Worm (Caenorhabditis elegans) whole organism, young adult: ENCODE data around the gene nas-28.

Source experiments
- B0019.2 ChIP-seq: fragments of 200-800 bp; sonication (Bioruptor generic); conservative IDR thresholded peaks from 2 replicates; pipeline ENCODE4 v1.3.6; 2022; ENCODE audit warnings: missing genetic modification reagents, missing genetic modification characterization, missing compliant biosample characterization
- B0261.1 ChIP-seq: sonication (generic microtip); optimal IDR thresholded peaks from 2 replicates; lab custom pipeline; 2016; ENCODE audit warnings: mild to moderate bottlenecking, missing genetic modification characterization, moderate library complexity, missing compliant biosample characterization
- D2030.7 ChIP-seq: fragments of 200-800 bp; sonication (Bioruptor generic); IDR thresholded peaks from 2 replicates; pipeline ENCODE4 v1.3.6; 2022; ENCODE audit warnings: missing genetic modification reagents, missing genetic modification characterization, missing compliant biosample characterization
- F10E7.11 ChIP-seq: sonication (generic microtip); optimal IDR thresholded peaks from 2 replicates; lab custom pipeline; 2017; ENCODE audit warnings: mild to moderate bottlenecking, missing genetic modification characterization, moderate library complexity, missing compliant biosample characterization
- F22D6.2 ChIP-seq: sonication (generic microtip); optimal IDR thresholded peaks from 2 replicates; lab custom pipeline; 2016; ENCODE audit warnings: mild to moderate bottlenecking, missing genetic modification characterization, missing compliant biosample characterization
- F33H1.4 ChIP-seq: fragments of 200-800 bp; sonication (Bioruptor generic); IDR thresholded peaks from 2 replicates; pipeline ENCODE4 v1.3.6; 2022; ENCODE audit warnings: missing genetic modification reagents, missing genetic modification characterization, missing compliant biosample characterization
- K12H6.12 ChIP-seq: fragments of 200-800 bp; sonication (Bioruptor generic); optimal IDR thresholded peaks from 2 replicates; lab custom pipeline; 2018; ENCODE audit warnings: mild to moderate bottlenecking, missing genetic modification characterization, missing compliant biosample characterization
- Y53F4B.3 ChIP-seq: fragments of 200-800 bp; sonication (Bioruptor generic); IDR thresholded peaks from 2 replicates; pipeline ENCODE4 v1.3.6; 2022; ENCODE audit warnings: missing genetic modification reagents, missing genetic modification characterization, missing compliant biosample characterization
- Y53G8AR.9 ChIP-seq: fragments of 200-800 bp; sonication (Bioruptor generic); conservative IDR thresholded peaks from 2 replicates; pipeline ENCODE4 v1.3.6; 2022; ENCODE audit warnings: missing genetic modification reagents, missing genetic modification characterization, missing compliant biosample characterization
- Y56A3A.18 ChIP-seq: fragments of 200-800 bp; sonication (Bioruptor generic); IDR thresholded peaks from 2 replicates; pipeline ENCODE4 v1.3.6; 2022; ENCODE audit warnings: missing genetic modification reagents, missing genetic modification characterization, missing compliant biosample characterization
- Y95B8A.8 ChIP-seq: fragments of 200-800 bp; sonication (Bioruptor generic); IDR thresholded peaks from 2 replicates; pipeline ENCODE4 v1.3.6; 2022; ENCODE audit warnings: missing genetic modification reagents, missing genetic modification characterization, missing compliant biosample characterization
- akir-1 ChIP-seq: fragments of 200-800 bp; sonication (Bioruptor generic); optimal IDR thresholded peaks from 2 replicates; lab custom pipeline; 2018; ENCODE audit warnings: mild to moderate bottlenecking, missing genetic modification characterization, moderate library complexity, missing compliant biosample characterization
- athp-1 ChIP-seq: sonication (generic microtip); optimal IDR thresholded peaks from 2 replicates; lab custom pipeline; 2017; ENCODE audit warnings: mild to moderate bottlenecking, missing genetic modification characterization, missing compliant biosample characterization
- cebp-1 ChIP-seq, 2 experiments: fragments of 200-800 bp in 1 of 2; sonication (Bioruptor generic) in 1 of 2; sonication (generic microtip) in 1 of 2; IDR thresholded peaks in 1 of 2; optimal IDR thresholded peaks in 1 of 2; 2 replicates each; pipeline versions ENCODE4 v1.3.6 to Lab custom; 2017 to 2022; ENCODE audit warnings: missing compliant biosample characterization in 2 of 2, missing genetic modification characterization in 2 of 2, mild to moderate bottlenecking in 1 of 2, missing genetic modification reagents in 1 of 2, moderate library complexity in 1 of 2
- ceh-27 ChIP-seq: fragments of 200-800 bp; sonication (Bioruptor generic); optimal IDR thresholded peaks from 2 replicates; lab custom pipeline; 2018; ENCODE audit warnings: mild to moderate bottlenecking, missing genetic modification characterization, moderate library complexity, missing compliant biosample characterization
- ceh-58 ChIP-seq: fragments of 200-800 bp; sonication (Bioruptor generic); IDR thresholded peaks from 2 replicates; pipeline ENCODE4 v1.3.6; 2022; ENCODE audit warnings: missing genetic modification characterization, missing compliant biosample characterization
- dpl-1 ChIP-seq: fragments of 150-350 bp; optimal IDR thresholded peaks from 2 replicates; lab custom pipeline; 2014; ENCODE audit warnings: missing biosample characterization, missing genetic modification reagents, missing genetic modification characterization
- efl-1 ChIP-seq: fragments of 150-350 bp; optimal IDR thresholded peaks from 2 replicates; lab custom pipeline; 2014; ENCODE audit warnings: missing biosample characterization, missing genetic modification reagents, missing genetic modification characterization
- egrh-3 ChIP-seq: fragments of 200-800 bp; sonication (Bioruptor generic); IDR thresholded peaks from 2 replicates; pipeline ENCODE4 v1.3.6; 2022; ENCODE audit warnings: missing genetic modification reagents, missing genetic modification characterization, missing compliant biosample characterization
- ekl-4 ChIP-seq: fragments of 200-800 bp; sonication (Bioruptor generic); IDR thresholded peaks from 2 replicates; pipeline ENCODE4 v1.3.6; 2022; ENCODE audit warnings: missing genetic modification reagents, missing genetic modification characterization, missing compliant biosample characterization
- gei-17 ChIP-seq: fragments of 200-800 bp; sonication (Bioruptor generic); optimal IDR thresholded peaks from 2 replicates; lab custom pipeline; 2018; ENCODE audit warnings: mild to moderate bottlenecking, missing genetic modification characterization, missing compliant biosample characterization
- hlh-26 ChIP-seq: fragments of 200-800 bp; sonication (Bioruptor generic); conservative IDR thresholded peaks from 2 replicates; pipeline ENCODE4 v1.3.6; 2022; ENCODE audit warnings: missing genetic modification reagents, missing genetic modification characterization, missing compliant biosample characterization
- hmg-1.2 ChIP-seq: fragments of 200-800 bp; sonication (Bioruptor generic); IDR thresholded peaks from 2 replicates; pipeline ENCODE4 v1.3.6; 2022; ENCODE audit warnings: missing genetic modification reagents, missing genetic modification characterization, missing compliant biosample characterization
- hrde-1 ChIP-seq: sonication (generic microtip); optimal IDR thresholded peaks from 2 replicates; lab custom pipeline; 2016; ENCODE audit warnings: missing genetic modification characterization, mild to moderate bottlenecking, missing compliant biosample characterization, moderate library complexity, missing genotype, missing genetic modification reagents, borderline replicate concordance
- let-526 ChIP-seq: fragments of 200-800 bp; sonication (Bioruptor generic); IDR thresholded peaks from 2 replicates; pipeline ENCODE4 v1.3.6; 2022; ENCODE audit warnings: missing genetic modification reagents, missing genetic modification characterization, missing compliant biosample characterization
- lin-35 ChIP-seq, 3 experiments: fragments of 150-350 bp in 2 of 3; sonication (generic microtip) in 1 of 3; optimal IDR thresholded peaks; 2 replicates each; lab custom pipeline; 2014 to 2018; ENCODE audit warnings: missing biosample characterization in 3 of 3, missing genetic modification characterization in 3 of 3, missing genetic modification reagents in 3 of 3
- lin-40 ChIP-seq: sonication (generic microtip); optimal IDR thresholded peaks from 2 replicates; lab custom pipeline; 2016; ENCODE audit warnings: missing genetic modification characterization, mild to moderate bottlenecking, missing compliant biosample characterization, missing genotype, missing genetic modification reagents
- lin-54 ChIP-seq: fragments of 200-800 bp; sonication (Bioruptor generic); optimal IDR thresholded peaks from 2 replicates; lab custom pipeline; 2018; ENCODE audit warnings: mild to moderate bottlenecking, missing genetic modification characterization, missing compliant biosample characterization
- madf-10 ChIP-seq: sonication (generic microtip); optimal IDR thresholded peaks from 2 replicates; lab custom pipeline; 2016; ENCODE audit warnings: mild to moderate bottlenecking, missing genetic modification characterization, missing compliant biosample characterization
- madf-6 ChIP-seq: fragments of 200-800 bp; sonication (Bioruptor generic); IDR thresholded peaks from 2 replicates; pipeline ENCODE4 v1.3.6; 2022; ENCODE audit warnings: missing genetic modification reagents, missing genetic modification characterization, missing compliant biosample characterization
- madf-8 ChIP-seq: fragments of 200-800 bp; sonication (Bioruptor generic); conservative IDR thresholded peaks from 2 replicates; pipeline ENCODE4 v1.3.6; 2022; ENCODE audit warnings: missing genetic modification reagents, missing genetic modification characterization, missing compliant biosample characterization
- mcd-1 ChIP-seq: fragments of 200-800 bp; sonication (Bioruptor generic); IDR thresholded peaks from 2 replicates; pipeline ENCODE4 v1.3.6; 2022; ENCODE audit warnings: missing genetic modification reagents, missing genetic modification characterization, missing compliant biosample characterization
- nhr-27 ChIP-seq: fragments of 200-800 bp; sonication (Bioruptor generic); optimal IDR thresholded peaks from 2 replicates; lab custom pipeline; 2018; ENCODE audit warnings: mild to moderate bottlenecking, missing genetic modification characterization, moderate library complexity, missing compliant biosample characterization
- nhr-80 ChIP-seq: sonication (generic microtip); optimal IDR thresholded peaks from 2 replicates; lab custom pipeline; 2016; ENCODE audit warnings: missing genetic modification characterization, missing compliant biosample characterization
- pbrm-1 ChIP-seq: fragments of 200-800 bp; sonication (Bioruptor generic); IDR thresholded peaks from 2 replicates; pipeline ENCODE4 v1.3.6; 2022; ENCODE audit warnings: missing genetic modification reagents, missing genetic modification characterization, missing compliant biosample characterization
- pha-4 ChIP-seq: fragments of 150-350 bp; sonication (generic microtip); optimal IDR thresholded peaks from 2 replicates; lab custom pipeline; 2014; ENCODE audit warnings: missing biosample characterization, missing genetic modification reagents, missing genetic modification characterization
- ztf-28 ChIP-seq: fragments of 200-800 bp; sonication (Bioruptor generic); IDR thresholded peaks from 2 replicates; pipeline ENCODE4 v1.3.6; 2022; ENCODE audit warnings: missing genetic modification reagents, missing genetic modification characterization, missing compliant biosample characterization
- ztf-3 ChIP-seq: fragments of 200-800 bp; sonication (Bioruptor generic); optimal IDR thresholded peaks from 2 replicates; lab custom pipeline; 2018; ENCODE audit warnings: mild to moderate bottlenecking, missing genetic modification characterization, missing compliant biosample characterization

Gene nas-28

ce11 chrIII:6183118-6183517 is at the start of gene nas-28:
nas-28 (minus strand) TSS chrIII:6183218.
- TF ChIP-seq let-526 (no peak), K12H6.12 (tag; lab: Kevin White, UChicago) (no peak), hlh-26 (no peak)

ce11 chrIII:6231880-6232279 is 48.9 kb upstream of the nas-28 start:
- peak; percentile 68 for TF ChIP-seq nhr-80 (tag; lab: Kevin White, UChicago)
- peak; percentile 68; the same call in 1 of the 2 replicates for TF ChIP-seq hmg-1.2 (GFP tag; lab: Robert Waterston, UW)
- no peak for TF ChIP-seq B0261.1 (tag; lab: Kevin White, UChicago)
- TF ChIP-seq, all 124 proteins: peak for 2

DNA sequence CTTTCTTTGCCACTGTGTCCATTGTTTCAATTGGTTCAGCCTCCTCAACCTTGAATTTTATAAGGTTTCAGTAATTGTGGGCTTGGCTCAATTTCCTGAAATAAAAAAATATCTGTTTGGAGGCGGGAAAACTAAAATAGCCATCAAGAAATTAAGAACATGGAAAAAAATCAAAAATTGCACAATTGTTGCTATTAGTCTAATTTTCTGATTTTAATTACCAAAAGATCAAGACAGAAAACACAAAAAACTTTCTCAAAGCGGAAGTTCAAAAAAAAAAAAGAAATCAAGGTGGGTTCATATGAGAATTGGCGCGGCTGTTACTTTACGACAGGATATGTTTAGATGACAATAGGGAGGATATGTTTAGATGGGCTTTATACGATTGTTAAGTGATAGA is 47.9 kb upstream of the nas-28 start, which contains the start of gene esyt-2:
esyt-2 (minus strand) TSS at position 101 of the 400 bp plus-strand sequence.
- TF ChIP-seq athp-1 (tag; lab: Kevin White, UChicago) (no peak), D2030.7 (GFP tag; lab: Robert Waterston, UW) (no peak), gei-17 (GFP tag; lab: Kevin White, UChicago) (no peak), pha-4 (tag; lab: Kevin White, UChicago) (no peak), cebp-1 (GFP tag; IDR thresholded peaks at IDR 0.05; lab: Robert Waterston, UW) (no peak), cebp-1 (tag; optimal IDR thresholded peaks at IDR 0.05; lab: Kevin White, UChicago) (no peak), lin-54 (GFP tag; lab: Kevin White, UChicago) (no peak), mcd-1 (GFP tag; lab: Robert Waterston, UW) (no peak)

ce11 chrIII:6221403-6221802 is 38.4 kb upstream of the nas-28 start:
- TF ChIP-seq lin-40 (tag; lab: Kevin White, UChicago) (no peak), hmg-1.2 (GFP tag; lab: Robert Waterston, UW) (peak; percentile 82), Y95B8A.8 (no peak), ztf-28 (GFP tag; lab: Robert Waterston, UW) (no peak), B0019.2 (GFP tag; lab: Robert Waterston, UW) (no peak), cebp-1 (GFP tag; IDR thresholded peaks at IDR 0.05; lab: Robert Waterston, UW) (no peak), cebp-1 (tag; optimal IDR thresholded peaks at IDR 0.05; lab: Kevin White, UChicago) (no peak)

DNA sequence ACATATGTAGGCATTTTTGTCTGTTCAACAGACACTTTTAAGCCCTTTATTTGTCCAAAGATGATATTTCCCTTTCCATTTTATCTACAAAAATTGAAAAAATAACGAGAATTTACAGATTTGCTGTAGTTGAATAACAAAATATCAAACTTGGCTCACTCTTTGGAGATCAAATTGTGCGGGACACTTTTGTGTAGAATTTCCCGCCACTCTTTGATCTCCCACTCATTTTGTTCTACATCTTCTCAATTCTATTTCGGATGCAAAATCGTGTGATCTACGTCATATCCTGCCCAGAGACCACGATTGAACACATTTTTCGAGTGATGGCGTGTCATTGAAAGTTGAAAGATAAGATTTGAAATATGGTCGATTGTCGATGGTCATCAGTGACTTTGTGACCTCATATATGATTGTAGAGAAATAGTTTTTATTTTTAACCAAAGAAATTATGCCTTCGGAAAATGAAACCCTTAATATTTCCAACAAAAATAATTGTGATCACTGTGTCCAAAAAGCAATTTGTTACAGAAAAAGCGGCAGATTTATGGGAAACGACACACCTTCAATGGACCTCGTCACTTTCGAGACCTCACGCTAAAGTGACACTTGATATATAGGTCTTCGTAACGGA is 33.9 kb upstream of the nas-28 start, which contains the start of gene hot-4:
hot-4 (plus strand) TSS at position 584 of the 634 bp plus-strand sequence.
- TF ChIP-seq Y56A3A.18 (GFP tag; lab: Robert Waterston, UW) (no peak), dpl-1 (GFP tag; lab: Kevin White, UChicago) (peak; percentile 19), madf-8 (GFP tag; lab: Robert Waterston, UW) (peak; percentile 31; the same call in 1 of the 2 replicates), efl-1 (GFP tag; lab: Kevin White, UChicago) (peak; percentile 66), madf-6 (GFP tag; lab: Robert Waterston, UW) (peak; percentile 84), F10E7.11 (no peak), F33H1.4 (GFP tag; lab: Robert Waterston, UW) (peak; percentile 18; the same call in 1 of the 2 replicates)

ce11 chrIII:6215943-6216342 is 32.9 kb upstream of the nas-28 start:
- no peak for TF ChIP-seq Y53F4B.3 (GFP tag; lab: Robert Waterston, UW)
- TF ChIP-seq nhr-27 (tag; lab: Kevin White, UChicago), result no peak
- TF ChIP-seq madf-10, result no peak
- TF ChIP-seq Y53G8AR.9 (GFP tag; lab: Robert Waterston, UW), result no peak
- TF ChIP-seq ekl-4 (GFP tag; lab: Robert Waterston, UW), result no peak
- TF ChIP-seq Y95B8A.8, result no peak
- no peak for TF ChIP-seq ceh-27
- no peak for TF ChIP-seq akir-1 (GFP tag; lab: Kevin White, UChicago)
- no peak for TF ChIP-seq F22D6.2 (tag; lab: Kevin White, UChicago)
- TF ChIP-seq hlh-26, result no peak
- TF ChIP-seq ceh-58, result no peak
- no peak for TF ChIP-seq pbrm-1 (GFP tag; lab: Robert Waterston, UW)
- no peak for TF ChIP-seq lin-35 (GFP tag; optimal IDR thresholded peaks at IDR 0.05; lab: Kevin White, UChicago)
- no peak for TF ChIP-seq F33H1.4 (GFP tag; lab: Robert Waterston, UW)
- TF ChIP-seq hrde-1, result no peak
- no peak for TF ChIP-seq egrh-3 (GFP tag; lab: Robert Waterston, UW)
- no peak for TF ChIP-seq ztf-3 (GFP tag; lab: Kevin White, UChicago)
- no peak for TF ChIP-seq ztf-28 (GFP tag; lab: Robert Waterston, UW)
